Worm (Caenorhabditis elegans) whole organism, L4/young adult: ENCODE data around the gene sri-54.

Experiments used
- W03F9.2 ChIP-seq: fragments of 150-350 bp; optimal IDR thresholded peaks from 2 replicates; lab custom pipeline; 2014; ENCODE audit warnings: missing biosample characterization, missing genetic modification characterization
- dao-5 ChIP-seq: sonication (generic microtip); optimal IDR thresholded peaks from 2 replicates; lab custom pipeline; 2016; ENCODE audit warnings: missing genotype, missing genetic modification characterization, moderate library complexity, missing compliant biosample characterization

ce11 chrII:3129007-3129406 is 8.7 kb downstream of the sri-54 start, which contains the start of gene chil-24:
- TF ChIP-seq W03F9.2 (tag; lab: Kevin White, UChicago) (no peak), dao-5 (tag; lab: Kevin White, UChicago) (no peak)
